Worm (Caenorhabditis elegans) whole organism, L1 larva: ENCODE results near the gene C34E10.12.

ENCODE experiments used
- C34B4.2 ChIP-seq: sonication (generic microtip); optimal IDR thresholded peaks from 2 replicates; lab custom pipeline; 2017; ENCODE audit warnings: mild to moderate bottlenecking, missing genetic modification characterization, missing compliant biosample characterization
- aha-1 ChIP-seq: fragments of 150-350 bp; optimal IDR thresholded peaks from 2 replicates; lab custom pipeline; 2014; ENCODE audit warnings: missing biosample characterization, missing genetic modification characterization
- aly-2 ChIP-seq: fragments of 150-350 bp; optimal IDR thresholded peaks from 2 replicates; lab custom pipeline; 2014; ENCODE audit warnings: missing biosample characterization, missing genetic modification characterization
- ama-1 ChIP-seq: fragments of 150-350 bp; optimal IDR thresholded peaks from 2 replicates; lab custom pipeline; 2014
- blmp-1 ChIP-seq: fragments of 150-350 bp; optimal IDR thresholded peaks from 2 replicates; lab custom pipeline; 2014; ENCODE audit warnings: missing biosample characterization, missing genetic modification characterization
- ceh-8 ChIP-seq: fragments of 200-800 bp; sonication (Bioruptor generic); optimal IDR thresholded peaks from 2 replicates; lab custom pipeline; 2018; ENCODE audit warnings: mild to moderate bottlenecking, missing genetic modification characterization, moderate library complexity, missing compliant biosample characterization
- ces-1 ChIP-seq: fragments of 150-350 bp; optimal IDR thresholded peaks from 2 replicates; lab custom pipeline; 2014; ENCODE audit warnings: missing biosample characterization, missing genetic modification reagents, missing genetic modification characterization
- dpl-1 ChIP-seq, 3 experiments: fragments of 150-350 bp in 2 of 3; sonication (generic microtip) in 1 of 3; optimal IDR thresholded peaks; 2 replicates each; lab custom pipeline; 2014 to 2017; ENCODE audit warnings: missing biosample characterization in 3 of 3, missing genetic modification characterization in 3 of 3, missing genetic modification reagents in 3 of 3
- dsc-1 ChIP-seq: sonication (generic microtip); optimal IDR thresholded peaks from 2 replicates; lab custom pipeline; 2016; ENCODE audit warnings: mild to moderate bottlenecking, missing genetic modification characterization, missing compliant biosample characterization
- efl-1 ChIP-seq, 4 experiments: fragments of 150-350 bp; optimal IDR thresholded peaks in 3 of 4; peaks in 1 of 4; 1 replicate in 1 of 4; 2 replicates in 3 of 4; lab custom pipeline; 2014; ENCODE audit warnings: missing biosample characterization in 2 of 4, missing genetic modification characterization in 2 of 4, missing genetic modification reagents in 2 of 4
- egl-13 ChIP-seq: sonication (generic microtip); optimal IDR thresholded peaks from 2 replicates; lab custom pipeline; 2016; ENCODE audit warnings: missing genotype, missing genetic modification reagents, missing genetic modification characterization, missing compliant biosample characterization
- elt-2 ChIP-seq: sonication (generic microtip); optimal IDR thresholded peaks from 2 replicates; lab custom pipeline; 2016; ENCODE audit warnings: missing genetic modification characterization, mild to moderate bottlenecking, inconsistent platforms, missing compliant biosample characterization, missing genetic modification reagents
- ets-5 ChIP-seq: fragments of 200-800 bp; sonication (Bioruptor generic); IDR thresholded peaks from 2 replicates; pipeline ENCODE4 v1.3.6; 2022; ENCODE audit warnings: missing genetic modification characterization, missing compliant biosample characterization
- fkh-8 ChIP-seq: sonication (generic microtip); optimal IDR thresholded peaks from 2 replicates; lab custom pipeline; 2016; ENCODE audit warnings: mild to moderate bottlenecking, missing genetic modification characterization, missing compliant biosample characterization
- fos-1 ChIP-seq: fragments of 150-350 bp; optimal IDR thresholded peaks from 2 replicates; lab custom pipeline; 2014; ENCODE audit warnings: missing biosample characterization, missing genetic modification characterization
- irx-1 ChIP-seq: sonication (generic microtip); optimal IDR thresholded peaks from 2 replicates; lab custom pipeline; 2016; ENCODE audit warnings: missing genetic modification characterization, missing compliant biosample characterization
- lin-15B ChIP-seq: fragments of 150-350 bp; sonication (generic microtip); optimal IDR thresholded peaks from 3 replicates; lab custom pipeline; 2014; ENCODE audit warnings: missing biosample characterization, missing genetic modification characterization
- lin-35 ChIP-seq, 2 experiments: fragments of 150-350 bp; optimal IDR thresholded peaks; 2 replicates each; lab custom pipeline; 2014; ENCODE audit warnings: missing biosample characterization in 2 of 2, missing genetic modification characterization in 2 of 2, missing genetic modification reagents in 2 of 2
- mab-9 ChIP-seq: fragments of 200-800 bp; sonication (Bioruptor generic); IDR thresholded peaks from 2 replicates; pipeline ENCODE4 v1.3.6; 2022; ENCODE audit warnings: missing genetic modification reagents, missing genetic modification characterization, missing compliant biosample characterization
- mep-1 ChIP-seq: fragments of 150-350 bp; optimal IDR thresholded peaks from 2 replicates; lab custom pipeline; 2014; ENCODE audit warnings: missing biosample characterization, missing genetic modification characterization
- nhr-19 ChIP-seq: fragments of 200-800 bp; sonication (Bioruptor generic); conservative IDR thresholded peaks from 2 replicates; pipeline ENCODE4 v1.3.6; 2022; ENCODE audit warnings: missing genetic modification characterization, missing compliant biosample characterization
- nhr-20 ChIP-seq: sonication (generic microtip); optimal IDR thresholded peaks from 2 replicates; lab custom pipeline; 2016; ENCODE audit warnings: mild to moderate bottlenecking, missing genetic modification characterization, missing compliant biosample characterization
- nhr-237 ChIP-seq: fragments of 150-350 bp; optimal IDR thresholded peaks from 2 replicates; lab custom pipeline; 2014; ENCODE audit warnings: missing biosample characterization, missing genetic modification characterization
- nhr-71 ChIP-seq: sonication (generic microtip); optimal IDR thresholded peaks from 2 replicates; lab custom pipeline; 2016; ENCODE audit warnings: mild to moderate bottlenecking, missing genetic modification characterization, moderate library complexity, missing compliant biosample characterization
- nhr-77 ChIP-seq: fragments of 150-350 bp; optimal IDR thresholded peaks from 2 replicates; lab custom pipeline; 2014; ENCODE audit warnings: missing biosample characterization, missing genetic modification characterization
- nhr-85 ChIP-seq: sonication (generic microtip); peaks from one replicate; lab custom pipeline; 2016; ENCODE audit warnings: missing genetic modification characterization, inconsistent platforms, missing compliant biosample characterization
- nhr-90 ChIP-seq: sonication (generic microtip); optimal IDR thresholded peaks from 2 replicates; lab custom pipeline; 2016; ENCODE audit warnings: mild to moderate bottlenecking, missing genetic modification characterization, missing compliant biosample characterization; ENCODE audit not compliant: poor library complexity
- pag-3 ChIP-seq: sonication (generic microtip); optimal IDR thresholded peaks from 2 replicates; lab custom pipeline; 2017; ENCODE audit warnings: missing genetic modification characterization, mild to moderate bottlenecking, missing compliant biosample characterization, antibody characterized with exemption, borderline replicate concordance; ENCODE audit not compliant: insufficient read depth
- pqm-1 ChIP-seq: sonication (generic microtip); optimal IDR thresholded peaks from 3 replicates; lab custom pipeline; 2017; ENCODE audit warnings: missing biosample characterization, missing genetic modification characterization
- snpc-4 ChIP-seq: fragments of 150-350 bp; optimal IDR thresholded peaks from 2 replicates; lab custom pipeline; 2014; ENCODE audit warnings: missing biosample characterization, missing genetic modification characterization
- snu-23 ChIP-seq: sonication (generic microtip); optimal IDR thresholded peaks from 2 replicates; lab custom pipeline; 2016; ENCODE audit warnings: missing genetic modification characterization, missing compliant biosample characterization
- swsn-7 ChIP-seq: sonication (generic microtip); optimal IDR thresholded peaks from 2 replicates; lab custom pipeline; 2016; ENCODE audit warnings: missing genetic modification characterization, missing compliant biosample characterization
- unc-62 ChIP-seq: fragments of 150-350 bp; optimal IDR thresholded peaks from 2 replicates; lab custom pipeline; 2014; ENCODE audit warnings: missing biosample characterization, missing genetic modification reagents, missing genetic modification characterization
- unc-86 ChIP-seq: sonication (generic microtip); optimal IDR thresholded peaks from 2 replicates; lab custom pipeline; 2016; ENCODE audit warnings: missing genetic modification characterization, missing compliant biosample characterization
- xbp-1 ChIP-seq: sonication (generic microtip); optimal IDR thresholded peaks from 2 replicates; lab custom pipeline; 2016; ENCODE audit warnings: missing genetic modification characterization, missing compliant biosample characterization
- zag-1 ChIP-seq: fragments of 150-350 bp; optimal IDR thresholded peaks from 2 replicates; lab custom pipeline; 2014; ENCODE audit warnings: missing biosample characterization, missing genetic modification characterization
- ztf-11 ChIP-seq, 2 experiments: sonication (generic microtip); optimal IDR thresholded peaks; 2 replicates each; lab custom pipeline; 2016 to 2017; ENCODE audit warnings: missing genetic modification characterization in 2 of 2, missing biosample characterization in 1 of 2, missing compliant biosample characterization in 1 of 2

C34E10.12 gene

ce11 chrIII:5274715-5275355 lies 47.2 kb upstream of the C34E10.12 start, which contains the start of the genes daf-41 and toc-1 (continued):
- TF ChIP-seq pag-3 (no peak), lin-15B (tag; lab: Kevin White, UChicago) (peak; percentile 10), dpl-1 (GFP tag; optimal IDR thresholded peaks at IDR 0.05; lab: Kevin White, UChicago) (peak; percentile 54 to 71 (median 58))

DNA sequence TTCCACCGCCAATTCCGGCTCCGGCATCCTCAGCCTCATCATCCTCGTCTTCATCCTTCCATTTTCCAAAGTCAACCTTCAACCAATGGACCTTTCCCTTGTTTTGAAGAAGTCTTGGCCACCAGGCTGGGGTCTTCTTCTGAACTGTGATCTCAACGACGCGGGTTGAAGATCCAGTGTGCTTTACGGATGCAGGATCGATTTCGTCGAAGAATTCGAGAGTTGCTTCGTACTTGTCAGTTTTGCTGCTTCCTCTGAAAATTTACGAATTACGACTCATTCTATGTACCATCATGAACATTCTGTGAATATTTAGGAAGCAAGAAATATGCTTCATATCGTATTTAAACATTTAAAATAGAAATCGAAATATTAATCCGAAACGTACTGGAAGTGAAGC lies 46.6 kb upstream of the C34E10.12 start:
- TF ChIP-seq pag-3, result no peak
- TF ChIP-seq elt-2 (tag; lab: Kevin White, UChicago), result no peak
- TF ChIP-seq ces-1 (GFP tag; lab: Kevin White, UChicago), result no peak
- peak; percentile 30 for TF ChIP-seq nhr-85 (tag; lab: Kevin White, UChicago)
- TF ChIP-seq snpc-4 (tag; lab: Kevin White, UChicago), result no peak
- no peak for TF ChIP-seq efl-1 (optimal IDR thresholded peaks at IDR 0.05; lab: Kevin White, UChicago)
- TF ChIP-seq efl-1 (GFP tag; optimal IDR thresholded peaks at IDR 0.05 in 1 of 2; lab: Kevin White, UChicago), result peak in 1 of 2 experiments; percentile 37
- TF ChIP-seq nhr-19 (GFP tag; lab: Robert Waterston, UW), result no peak
- no peak for TF ChIP-seq fos-1 (tag; lab: Kevin White, UChicago)
- no peak for TF ChIP-seq lin-35 (GFP tag; optimal IDR thresholded peaks at IDR 0.05; lab: Kevin White, UChicago)

DNA sequence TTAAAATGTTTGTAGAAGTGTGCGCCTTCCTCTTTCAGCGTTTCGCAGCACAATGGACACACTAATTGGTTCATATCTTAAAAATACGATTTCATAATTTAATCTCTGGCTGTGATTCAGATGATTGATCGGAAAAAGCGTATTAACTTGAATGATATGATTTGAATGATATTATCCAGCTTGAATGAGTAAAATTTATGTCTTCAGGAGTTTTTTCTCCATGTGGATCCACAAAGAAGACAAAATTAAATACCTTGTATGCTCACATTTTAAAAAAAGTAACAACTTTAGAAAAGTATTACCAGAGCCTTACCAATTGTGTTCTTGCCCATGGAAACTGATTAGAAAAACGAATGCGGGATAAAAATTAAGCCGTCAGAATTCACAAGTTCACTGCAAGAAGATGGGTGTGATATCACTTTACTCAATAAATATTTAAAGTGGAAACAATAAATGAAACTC lies 45.7 kb upstream of the C34E10.12 start, which contains the start of gene ztf-8:
Gene ztf-8, minus strand, starts transcription at position 76 of the 462 bp plus-strand sequence.
- TF ChIP-seq dsc-1 (tag; lab: Kevin White, UChicago) (peak; percentile 23), swsn-7 (tag; lab: Kevin White, UChicago) (peak; percentile 20), aly-2 (peak; percentile 51), snu-23 (peak; percentile 24), mep-1 (peak; percentile 40), dpl-1 (GFP tag; optimal IDR thresholded peaks at IDR 0.05; lab: Kevin White, UChicago) (peak in 1 of 3 experiments; percentile 6), nhr-237 (tag; lab: Kevin White, UChicago) (no peak), ama-1 (lab: Kevin White, UChicago) (peak; percentile 87), unc-86 (tag; lab: Kevin White, UChicago) (no peak), ets-5 (no peak), unc-62 (GFP tag; lab: Kevin White, UChicago) (no peak), pqm-1 (tag; lab: Kevin White, UChicago) (no peak), nhr-90 (tag; lab: Kevin White, UChicago) (peak; percentile 5), ceh-8 (GFP tag; lab: Kevin White, UChicago) (no peak), nhr-19 (GFP tag; lab: Robert Waterston, UW) (0 out of 2 replicates have a peak, but pooled peaks have one; percentile 12), ztf-11 (tag; optimal IDR thresholded peaks at IDR 0.05; lab: Kevin White, UChicago) (no peak), nhr-71 (tag; lab: Kevin White, UChicago) (peak; percentile 57), xbp-1 (tag; lab: Kevin White, UChicago) (no peak), nhr-20 (tag; lab: Kevin White, UChicago) (peak; percentile 7), fkh-8 (tag; lab: Kevin White, UChicago) (no peak)

- no peak for TF ChIP-seq ets-5
- TF ChIP-seq mep-1, result no peak
- no peak for TF ChIP-seq nhr-77 (tag; lab: Kevin White, UChicago)
- no peak for TF ChIP-seq nhr-19 (GFP tag; lab: Robert Waterston, UW)
- no peak for TF ChIP-seq zag-1 (tag; lab: Kevin White, UChicago)
- no peak for TF ChIP-seq egl-13 (tag; lab: Kevin White, UChicago)
- TF ChIP-seq blmp-1 (tag; lab: Kevin White, UChicago), result no peak
- no peak for TF ChIP-seq aha-1 (tag; lab: Kevin White, UChicago)
- TF ChIP-seq unc-86 (tag; lab: Kevin White, UChicago), result no peak
- TF ChIP-seq ces-1 (GFP tag; lab: Kevin White, UChicago), result no peak
- TF ChIP-seq lin-15B (tag; lab: Kevin White, UChicago), result no peak
- no peak for TF ChIP-seq ceh-8 (GFP tag; lab: Kevin White, UChicago)
- TF ChIP-seq unc-62 (GFP tag; lab: Kevin White, UChicago), result no peak
- TF ChIP-seq irx-1, result no peak
- no peak for TF ChIP-seq fos-1 (tag; lab: Kevin White, UChicago)
- no peak for TF ChIP-seq mab-9 (GFP tag; lab: Robert Waterston, UW)
- TF ChIP-seq fkh-8 (tag; lab: Kevin White, UChicago), result no peak
- no peak for TF ChIP-seq C34B4.2 (tag; lab: Kevin White, UChicago)
- TF ChIP-seq nhr-20 (tag; lab: Kevin White, UChicago), result no peak
- no peak for TF ChIP-seq aly-2
These were observed 42.1 kb upstream of the C34E10.12 start, which contains the start of gene ZC395.4 for ce11 chrIII:5269814-5270213. Gene ZC395.4, plus strand, starts transcription at chrIII:5270114.
